Worm (Caenorhabditis elegans) whole organism, midembryonic: ENCODE measurements around the gene xpc-1.
"Not testable (repeated sequence)": the region's sequence is repeated elsewhere in the genome, so short reads cannot be mapped to it uniquely, and the experiment has no call there.

Experiments
- T22C8.4 ChIP-seq: fragments of 200-800 bp; sonication (Bioruptor generic); IDR thresholded peaks from 2 replicates; pipeline ENCODE4 v1.3.6; 2022; ENCODE audit warnings: missing genetic modification characterization, missing compliant biosample characterization
- cog-1 ChIP-seq: sonication (generic microtip); optimal IDR thresholded peaks from 2 replicates; lab custom pipeline; 2016; ENCODE audit warnings: missing genetic modification characterization, missing compliant biosample characterization
- flt-1 ChIP-seq: fragments of 200-800 bp; sonication (Bioruptor generic); IDR thresholded peaks from 2 replicates; pipeline ENCODE4 v1.3.6; 2022; ENCODE audit warnings: missing genetic modification characterization, missing compliant biosample characterization
- klf-2 ChIP-seq: fragments of 200-800 bp; sonication (Bioruptor generic); conservative IDR thresholded peaks from 2 replicates; pipeline ENCODE4 v1.3.6; 2022; ENCODE audit warnings: missing genetic modification reagents, missing genetic modification characterization, missing compliant biosample characterization
- med-1 ChIP-seq: sonication (generic microtip); optimal IDR thresholded peaks from 2 replicates; lab custom pipeline; 2017; ENCODE audit warnings: missing genetic modification characterization, mild to moderate bottlenecking, missing compliant biosample characterization, antibody characterized with exemption, missing genetic modification reagents; ENCODE audit not compliant: insufficient read depth
- ref-1 ChIP-seq: fragments of 200-800 bp; sonication (Bioruptor generic); conservative IDR thresholded peaks from 2 replicates; pipeline ENCODE4 v1.3.6; 2022; ENCODE audit warnings: missing genetic modification reagents, missing genetic modification characterization, missing compliant biosample characterization
- tab-1 ChIP-seq: fragments of 200-800 bp; sonication (Bioruptor generic); IDR thresholded peaks from 2 replicates; pipeline ENCODE4 v1.3.6; 2022; ENCODE audit warnings: missing genetic modification characterization, missing compliant biosample characterization
- ztf-23 ChIP-seq: fragments of 200-800 bp; sonication (Bioruptor generic); IDR thresholded peaks from 2 replicates; pipeline ENCODE4 v1.3.6; 2022; ENCODE audit warnings: missing genetic modification reagents, missing genetic modification characterization, missing compliant biosample characterization
- ztf-29 ChIP-seq: fragments of 200-800 bp; sonication (Bioruptor generic); IDR thresholded peaks from 2 replicates; pipeline ENCODE4 v1.3.6; 2022; ENCODE audit warnings: missing genetic modification reagents, missing genetic modification characterization, missing compliant biosample characterization

The xpc-1 gene

DNA sequence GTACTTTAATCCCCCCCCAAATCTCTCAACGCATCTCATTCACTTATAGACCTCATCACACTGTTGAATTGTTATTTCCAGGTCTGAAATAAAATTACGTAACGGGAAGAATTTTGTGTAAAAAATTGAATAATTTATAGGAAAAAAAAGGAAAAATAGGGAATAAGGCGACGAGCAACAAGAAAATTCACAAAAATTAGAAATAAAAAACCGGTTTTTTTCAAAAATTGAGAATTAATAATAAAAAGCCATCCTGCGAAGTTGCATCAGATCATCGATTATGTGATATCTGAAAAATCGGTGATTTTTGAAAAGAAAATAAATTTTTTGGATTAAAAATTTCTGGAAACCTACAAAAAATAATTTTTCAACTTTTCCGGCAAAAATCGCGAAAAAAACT lies 16.0 kb downstream of the xpc-1 start:
- TF ChIP-seq tab-1 (no peak), ztf-23 (GFP tag; lab: Robert Waterston, UW) (no peak), cog-1 (tag; lab: Kevin White, UChicago) (no peak), T22C8.4 (no peak), ztf-29 (GFP tag; lab: Robert Waterston, UW) (no peak), ref-1 (no peak), flt-1 (GFP tag; lab: Robert Waterston, UW) (no peak), klf-2 (GFP tag; lab: Robert Waterston, UW) (no peak), med-1 (GFP tag; lab: Kevin White, UChicago) (no peak)

ce11 chrIV:2032946-2033411 lies 40.1 kb downstream of the xpc-1 start, which contains the start of gene cpsf-1:
Gene cpsf-1 (minus strand): TSS chrIV:2032996.
- TF ChIP-seq tab-1 (peak; percentile 51; the same call in 1 of the 2 replicates), klf-2 (GFP tag; lab: Robert Waterston, UW) (peak; percentile 74; the same call in 1 of the 2 replicates), cog-1 (tag; lab: Kevin White, UChicago) (peak; percentile 54), T22C8.4 (no peak), ztf-23 (GFP tag; lab: Robert Waterston, UW) (peak; percentile 84), ref-1 (0 out of 2 replicates have a peak, but pooled peaks have one; percentile 29), flt-1 (GFP tag; lab: Robert Waterston, UW) (peak; percentile 72), med-1 (GFP tag; lab: Kevin White, UChicago) (no peak), ztf-29 (GFP tag; lab: Robert Waterston, UW) (no peak)

- TF ChIP-seq flt-1 (GFP tag; lab: Robert Waterston, UW) (no peak), klf-2 (GFP tag; lab: Robert Waterston, UW) (no peak), ztf-29 (GFP tag; lab: Robert Waterston, UW) (no peak), ref-1 (no peak), cog-1 (tag; lab: Kevin White, UChicago) (no peak), T22C8.4 (no peak)
Measured at ce11 chrIV:2036974-2037373, 44.1 kb downstream of the xpc-1 start, which contains the start of the genes Y76B12C.9 and cng-2. Gene Y76B12C.9 (minus strand): TSS chrIV:2037074. Gene cng-2 (plus strand): TSS chrIV:2037191.

- TF ChIP-seq klf-2 (GFP tag; lab: Robert Waterston, UW) = no peak
- TF ChIP-seq flt-1 (GFP tag; lab: Robert Waterston, UW) = no peak
- TF ChIP-seq T22C8.4 = no peak
- no peak for TF ChIP-seq cog-1 (tag; lab: Kevin White, UChicago)
- no peak for TF ChIP-seq tab-1
- no peak for TF ChIP-seq ztf-29 (GFP tag; lab: Robert Waterston, UW)
- TF ChIP-seq med-1 (GFP tag; lab: Kevin White, UChicago) = no peak
- no peak for TF ChIP-seq ztf-23 (GFP tag; lab: Robert Waterston, UW)
- no peak for TF ChIP-seq ref-1
Measured at ce11 chrIV:2037497-2037896, 44.6 kb downstream of the xpc-1 start.

DNA sequence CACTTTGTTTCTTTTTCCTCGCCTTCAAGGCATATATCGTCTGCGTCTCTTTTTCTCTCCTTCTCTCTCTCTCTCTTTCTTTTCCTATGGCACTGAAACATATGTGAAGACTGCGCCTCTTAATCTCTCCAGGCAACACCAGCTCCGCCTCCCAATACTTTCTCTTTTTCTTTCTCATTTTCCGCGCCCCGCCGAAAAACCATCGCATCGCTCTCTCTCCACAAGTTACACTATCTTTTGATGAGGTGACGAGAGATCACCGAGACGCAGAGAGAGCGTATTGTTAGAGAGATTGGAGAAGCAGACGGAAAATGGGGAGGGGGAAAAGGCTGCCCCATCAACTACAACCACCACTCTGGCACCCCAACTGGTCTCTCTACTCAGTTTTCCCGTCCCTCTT lies 56.0 kb downstream of the xpc-1 start:
- TF ChIP-seq T22C8.4 (no peak), ref-1 (no peak), ztf-23 (GFP tag; lab: Robert Waterston, UW) (no peak), klf-2 (GFP tag; lab: Robert Waterston, UW) (no peak), flt-1 (GFP tag; lab: Robert Waterston, UW) (0 out of 2 replicates have a peak, but pooled peaks have one; percentile 22), cog-1 (tag; lab: Kevin White, UChicago) (peak; percentile 81), med-1 (GFP tag; lab: Kevin White, UChicago) (no peak)

ce11 chrIV:2051195-2051594 lies 58.3 kb downstream of the xpc-1 start, which contains the start of gene R05C11.4:
Gene R05C11.4 (plus strand): TSS chrIV:2051495.
- not testable (repeated sequence) for TF ChIP-seq cog-1 (tag; lab: Kevin White, UChicago); klf-2 (GFP tag; lab: Robert Waterston, UW); ref-1

DNA sequence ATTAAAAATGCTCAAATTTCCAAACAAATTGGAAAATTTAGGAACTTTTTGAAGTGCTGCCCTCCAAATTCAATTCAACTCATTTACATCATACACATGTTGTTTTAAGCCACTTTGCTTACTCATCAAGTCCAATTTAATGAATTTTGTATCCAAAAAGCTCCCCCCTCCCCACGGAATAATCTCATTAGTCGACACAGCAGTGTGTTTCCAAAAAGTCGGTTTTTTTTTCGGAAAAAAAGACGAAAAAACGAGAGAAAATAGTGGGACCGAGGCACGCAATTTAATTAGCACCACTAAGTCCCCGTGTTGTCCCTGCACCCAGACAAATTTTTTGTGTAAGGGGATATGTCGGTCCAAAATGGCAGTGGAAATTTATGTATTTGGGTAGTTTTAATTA lies 59.4 kb downstream of the xpc-1 start:
- TF ChIP-seq ref-1 = no peak
- no peak for TF ChIP-seq flt-1 (GFP tag; lab: Robert Waterston, UW)
- TF ChIP-seq ztf-29 (GFP tag; lab: Robert Waterston, UW) = no peak
- no peak for TF ChIP-seq ztf-23 (GFP tag; lab: Robert Waterston, UW)
- no peak for TF ChIP-seq cog-1 (tag; lab: Kevin White, UChicago)
- no peak for TF ChIP-seq med-1 (GFP tag; lab: Kevin White, UChicago)
- TF ChIP-seq T22C8.4 = no peak
- no peak for TF ChIP-seq klf-2 (GFP tag; lab: Robert Waterston, UW)
- TF ChIP-seq tab-1 = no peak

ce11 chrIV:2053591-2053990 lies 60.7 kb downstream of the xpc-1 start:
- TF ChIP-seq flt-1 (GFP tag; lab: Robert Waterston, UW) (no peak), klf-2 (GFP tag; lab: Robert Waterston, UW) (no peak), ztf-29 (GFP tag; lab: Robert Waterston, UW) (no peak), ztf-23 (GFP tag; lab: Robert Waterston, UW) (no peak), ref-1 (no peak), med-1 (GFP tag; lab: Kevin White, UChicago) (no peak), tab-1 (no peak), T22C8.4 (no peak), cog-1 (tag; lab: Kevin White, UChicago) (no peak)

ce11 chrIV:2057462-2057861 lies 64.6 kb downstream of the xpc-1 start:
- TF ChIP-seq cog-1 (tag; lab: Kevin White, UChicago) (no peak), T22C8.4 (no peak)
